Worm (Caenorhabditis elegans): ENCODE results near the gene C15B12.8.

- TF ChIP-seq hmbx-1 (tag; optimal IDR thresholded peaks at IDR 0.05) (no peak), ets-7 (tag; optimal IDR thresholded peaks at IDR 0.05) (no peak), hnd-1 (tag; optimal IDR thresholded peaks at IDR 0.05) (no peak), tra-4 (tag; optimal IDR thresholded peaks at IDR 0.05) (no peak), hmg-4 (GFP tag; optimal IDR thresholded peaks at IDR 0.05) (no peak), B0310.2 (tag; optimal IDR thresholded peaks at IDR 0.05) (no peak), scrt-1 (GFP tag; IDR thresholded peaks at IDR 0.05) (no peak), ama-1 (optimal IDR thresholded peaks at IDR 0.05) (no peak), flt-1 (GFP tag; IDR thresholded peaks at IDR 0.05) (no peak), pes-1 (GFP tag; IDR thresholded peaks at IDR 0.05) (no peak)
Observed at ce11 chrX:6507734-6508133, 33.7 kb downstream of the C15B12.8 start.

Data from whole organism, early embryonic.